Worm (Caenorhabditis elegans): ENCODE measurements around the gene pink-1.

- no peak for TF ChIP-seq cog-1 (tag; optimal IDR thresholded peaks at IDR 0.05)
- TF ChIP-seq ztf-23 (GFP tag; IDR thresholded peaks at IDR 0.05): no peak
- no peak for TF ChIP-seq tab-1 (GFP tag; IDR thresholded peaks at IDR 0.05)
- TF ChIP-seq klf-2 (GFP tag; conservative IDR thresholded peaks at IDR 0.05): no peak
- no peak for TF ChIP-seq T22C8.4 (GFP tag; IDR thresholded peaks at IDR 0.05)
Observed at ce11 chrII:5377467-5378238, 17.8 kb downstream of the pink-1 start, which contains the start of gene prdx-2.

All from whole organism, midembryonic.